Fruit fly (Drosophila melanogaster) whole organism, embryonic: ENCODE results near the gene mAChR-C.

Source experiments
- Aef1 ChIP-seq: fragments of 200-800 bp; sonication (Bioruptor generic); IDR thresholded peaks from 3 replicates; pipeline ENCODE4 v1.3.6; 2022; ENCODE audit warnings: missing biosample characterization, missing genetic modification characterization
- B-H1 ChIP-seq: fragments of 200-800 bp; sonication (Bioruptor generic); IDR thresholded peaks from 3 replicates; pipeline ENCODE4 v1.3.6; 2022; ENCODE audit warnings: missing biosample characterization, missing genetic modification characterization
- CG10462 ChIP-seq: fragments of 200-800 bp; sonication (Bioruptor generic); optimal IDR thresholded peaks from 2 replicates; lab custom pipeline; 2016; ENCODE audit warnings: missing biosample characterization, missing genetic modification characterization
- CG13424 ChIP-seq: fragments of 200-800 bp; sonication (Bioruptor generic); optimal IDR thresholded peaks from 2 replicates; lab custom pipeline; 2019; ENCODE audit warnings: missing biosample characterization, mild to moderate bottlenecking, missing genetic modification characterization, moderate library complexity
- CG14014 ChIP-seq: fragments of 200-800 bp; sonication (Bioruptor generic); IDR thresholded peaks from 2 replicates; pipeline ENCODE4 v1.3.6; 2022; ENCODE audit warnings: missing biosample characterization, missing genetic modification characterization
- CG15479 ChIP-seq: fragments of 200-800 bp; sonication (Bioruptor generic); optimal IDR thresholded peaks from 3 replicates; lab custom pipeline; 2019; ENCODE audit warnings: missing biosample characterization, mild to moderate bottlenecking, missing genetic modification characterization, moderate library complexity
- CG17359 ChIP-seq: fragments of 200-800 bp; sonication (Bioruptor generic); optimal IDR thresholded peaks from 3 replicates; lab custom pipeline; 2018; ENCODE audit warnings: missing biosample characterization, mild to moderate bottlenecking, missing genetic modification characterization, moderate library complexity
- CG17568 ChIP-seq: fragments of 200-800 bp; sonication (Bioruptor generic); optimal IDR thresholded peaks from 2 replicates; lab custom pipeline; 2018; ENCODE audit warnings: missing biosample characterization, mild to moderate bottlenecking, missing genetic modification characterization, moderate library complexity
- CG18476 ChIP-seq: fragments of 200-800 bp; sonication (Bioruptor generic); optimal IDR thresholded peaks from 2 replicates; lab custom pipeline; 2016; ENCODE audit warnings: missing biosample characterization, mild to moderate bottlenecking, missing genetic modification characterization
- CG2120 ChIP-seq: fragments of 200-800 bp; sonication (Bioruptor generic); optimal IDR thresholded peaks from 3 replicates; lab custom pipeline; 2016; ENCODE audit warnings: missing biosample characterization, missing genetic modification characterization
- CG2199 ChIP-seq: fragments of 200-800 bp; sonication (Bioruptor generic); IDR thresholded peaks from 3 replicates; pipeline ENCODE4 v1.3.6; 2022; ENCODE audit warnings: missing biosample characterization, missing genetic modification characterization
- CG32532 ChIP-seq: fragments of 200-800 bp; sonication (Bioruptor generic); IDR thresholded peaks from 2 replicates; pipeline ENCODE4 v1.3.6; 2022; ENCODE audit warnings: missing biosample characterization, missing genetic modification characterization
- CG5180 ChIP-seq: fragments of 200-800 bp; sonication (Bioruptor generic); optimal IDR thresholded peaks from 3 replicates; lab custom pipeline; 2017; ENCODE audit warnings: missing biosample characterization, missing genetic modification characterization, mild to moderate bottlenecking, moderate library complexity, missing genetic modification reagents
- CG5953 ChIP-seq: fragments of 200-800 bp; sonication (Bioruptor generic); IDR thresholded peaks from 2 replicates; pipeline ENCODE4 v1.3.6; 2022; ENCODE audit warnings: missing biosample characterization, missing genetic modification characterization
- CG6689 ChIP-seq: fragments of 200-800 bp; sonication (Bioruptor generic); IDR thresholded peaks from 2 replicates; pipeline ENCODE4 v1.3.6; 2022; ENCODE audit warnings: missing biosample characterization, missing genetic modification characterization
- CG8290 ChIP-seq, 3 experiments: fragments of 200-800 bp; sonication (Bioruptor generic); optimal IDR thresholded peaks; 2 replicates each; lab custom pipeline; 2016 to 2019; ENCODE audit warnings: missing biosample characterization in 3 of 3, missing genetic modification characterization in 3 of 3, mild to moderate bottlenecking in 2 of 3, moderate library complexity in 1 of 3
- CG9727 ChIP-seq: fragments of 200-800 bp; sonication (Bioruptor generic); optimal IDR thresholded peaks from 3 replicates; lab custom pipeline; 2017; ENCODE audit warnings: missing biosample characterization, mild to moderate bottlenecking, missing genetic modification characterization
- CG9932 ChIP-seq: fragments of 200-800 bp; sonication (Bioruptor generic); IDR thresholded peaks from 2 replicates; pipeline ENCODE4 v1.3.6; 2022; ENCODE audit warnings: missing biosample characterization, missing genetic modification characterization
- Dll ChIP-seq: fragments of 200-800 bp; sonication (Bioruptor generic); IDR thresholded peaks from 4 replicates; pipeline ENCODE4 v1.3.6; 2022; ENCODE audit warnings: missing biosample characterization, missing genetic modification characterization; ENCODE audit not compliant: partially characterized antibody
- Drgx ChIP-seq: fragments of 200-800 bp; sonication (Bioruptor generic); IDR thresholded peaks from 2 replicates; pipeline ENCODE4 v1.3.6; 2022; ENCODE audit warnings: missing biosample characterization, missing genetic modification characterization
- E2f2 ChIP-seq: fragments of 200-800 bp; sonication (Bioruptor generic); IDR thresholded peaks from 2 replicates; pipeline ENCODE4 v1.3.6; 2022; ENCODE audit warnings: missing biosample characterization, missing genetic modification characterization
- Elba2 ChIP-seq: fragments of 200-800 bp; sonication (Bioruptor generic); optimal IDR thresholded peaks from 3 replicates; lab custom pipeline; 2016; ENCODE audit warnings: missing biosample characterization, missing genetic modification characterization
- H15 ChIP-seq: fragments of 200-800 bp; sonication (Bioruptor generic); IDR thresholded peaks from 3 replicates; pipeline ENCODE4 v1.3.6; 2022; ENCODE audit warnings: missing biosample characterization, missing genetic modification characterization
- H2.0 ChIP-seq: fragments of 200-800 bp; sonication (Bioruptor generic); IDR thresholded peaks from 2 replicates; pipeline ENCODE4 v1.3.6; 2022; ENCODE audit warnings: missing biosample characterization, missing genetic modification characterization
- HLH4C ChIP-seq: fragments of 200-800 bp; sonication (Bioruptor generic); IDR thresholded peaks from 3 replicates; pipeline ENCODE4 v1.3.6; 2022; ENCODE audit warnings: missing biosample characterization, missing genetic modification characterization; ENCODE audit not compliant: partially characterized antibody
- Hmr ChIP-seq: fragments of 200-800 bp; sonication (Bioruptor generic); optimal IDR thresholded peaks from 3 replicates; lab custom pipeline; 2017; ENCODE audit warnings: mild to moderate bottlenecking, missing biosample characterization, missing genetic modification reagents, missing genetic modification characterization
- Med ChIP-seq: fragments of 200-800 bp; sonication (Bioruptor generic); peaks from one replicate; lab custom pipeline; 2016; ENCODE audit warnings: missing biosample characterization, missing genetic modification characterization, mild to moderate bottlenecking, inconsistent platforms, moderate library complexity
- Optix ChIP-seq: fragments of 200-800 bp; sonication (Bioruptor generic); IDR thresholded peaks from 3 replicates; pipeline ENCODE4 v1.3.6; 2022; ENCODE audit warnings: missing biosample characterization, missing genetic modification characterization
- Ptx1 ChIP-seq: fragments of 200-800 bp; sonication (Bioruptor generic); IDR thresholded peaks from 2 replicates; pipeline ENCODE4 v1.3.6; 2022; ENCODE audit warnings: missing biosample characterization, missing genetic modification characterization
- Rfx ChIP-seq: fragments of 200-800 bp; sonication (Bioruptor generic); IDR thresholded peaks from 2 replicates; pipeline ENCODE4 v1.3.6; 2022; ENCODE audit warnings: missing biosample characterization, missing genetic modification characterization
- Side ChIP-seq: fragments of 200-800 bp; sonication (Bioruptor generic); optimal IDR thresholded peaks from 2 replicates; lab custom pipeline; 2016; ENCODE audit warnings: missing biosample characterization, missing genetic modification characterization
- Tbp ChIP-seq: fragments of >200 bp; optimal IDR thresholded peaks from 2 replicates; lab custom pipeline; 2018; ENCODE audit warnings: missing biosample characterization, missing genetic modification characterization
- ab ChIP-seq: fragments of 200-800 bp; sonication (Bioruptor generic); optimal IDR thresholded peaks from 2 replicates; lab custom pipeline; 2016; ENCODE audit warnings: missing biosample characterization, missing genetic modification characterization
- ase ChIP-seq: fragments of 200-800 bp; sonication (Bioruptor generic); IDR thresholded peaks from 3 replicates; pipeline ENCODE4 v1.3.6; 2022; ENCODE audit warnings: missing biosample characterization, missing genetic modification characterization
- cad ChIP-seq: fragments of >200 bp; optimal IDR thresholded peaks from 2 replicates; lab custom pipeline; 2017; ENCODE audit warnings: missing biosample characterization, missing genetic modification characterization
- chn ChIP-seq: fragments of 200-800 bp; sonication (Bioruptor generic); optimal IDR thresholded peaks from 2 replicates; lab custom pipeline; 2016; ENCODE audit warnings: missing biosample characterization, missing genetic modification characterization
- da ChIP-seq: fragments of 200-800 bp; sonication (Bioruptor generic); optimal IDR thresholded peaks from 2 replicates; lab custom pipeline; 2016; ENCODE audit warnings: missing biosample characterization, missing genetic modification characterization
- dan ChIP-seq: fragments of 200-800 bp; sonication (Bioruptor generic); IDR thresholded peaks from 2 replicates; pipeline ENCODE4 v1.3.6; 2022; ENCODE audit warnings: missing biosample characterization, missing genetic modification characterization
- grau ChIP-seq: fragments of 200-800 bp; optimal IDR thresholded peaks from 3 replicates; lab custom pipeline; 2019; ENCODE audit warnings: missing biosample characterization, mild to moderate bottlenecking, missing genetic modification characterization, moderate library complexity
- hkb ChIP-seq, 2 experiments: fragments of 200-800 bp in 1 of 2; fragments of >200 bp in 1 of 2; sonication (Bioruptor generic) in 1 of 2; IDR thresholded peaks in 1 of 2; optimal IDR thresholded peaks in 1 of 2; 2 replicates each; pipeline versions ENCODE4 v1.3.6 to Lab custom; 2017 to 2022; ENCODE audit warnings: missing biosample characterization in 1 of 2, missing genetic modification characterization in 1 of 2
- ken ChIP-seq: fragments of 200-800 bp; sonication (Bioruptor generic); IDR thresholded peaks from 3 replicates; pipeline ENCODE4 v1.3.6; 2022; ENCODE audit warnings: missing biosample characterization, missing genetic modification characterization
- lmd ChIP-seq: fragments of 200-800 bp; sonication (Bioruptor generic); IDR thresholded peaks from 2 replicates; pipeline ENCODE4 v1.3.6; 2022; ENCODE audit warnings: missing biosample characterization, missing genetic modification characterization
- nerfin-1 ChIP-seq: fragments of 200-800 bp; sonication (Bioruptor generic); optimal IDR thresholded peaks from 3 replicates; lab custom pipeline; 2019; ENCODE audit warnings: missing biosample characterization, mild to moderate bottlenecking, missing genetic modification characterization, moderate library complexity
- pan ChIP-seq, 4 experiments: fragments of >200 bp in 3 of 4; fragments of 200-800 bp in 1 of 4; sonication (Bioruptor generic) in 1 of 4; optimal IDR thresholded peaks in 3 of 4; IDR thresholded peaks in 1 of 4; 2 replicates each; pipeline versions ENCODE4 v1.3.6 to Lab custom; 2017 to 2022; ENCODE audit warnings: missing biosample characterization in 2 of 4, missing genetic modification characterization in 2 of 4, mixed read lengths in 1 of 4
- prd ChIP-seq, 3 experiments: fragments of >200 bp in 2 of 3; fragments of 200-800 bp in 1 of 3; sonication (Bioruptor generic) in 1 of 3; optimal IDR thresholded peaks in 2 of 3; IDR thresholded peaks in 1 of 3; 2 replicates in 2 of 3; 3 replicates in 1 of 3; pipeline versions ENCODE4 v1.3.6 to Lab custom; 2017 to 2022; ENCODE audit warnings: missing biosample characterization in 1 of 3, missing genetic modification characterization in 1 of 3
- row ChIP-seq: fragments of 200-800 bp; sonication (Bioruptor generic); IDR thresholded peaks from 3 replicates; pipeline ENCODE4 v1.3.6; 2022; ENCODE audit warnings: missing biosample characterization, missing genetic modification characterization
- sisA ChIP-seq: fragments of 200-800 bp; sonication (Bioruptor generic); IDR thresholded peaks from 2 replicates; pipeline ENCODE4 v1.3.6; 2022; ENCODE audit warnings: missing biosample characterization, missing genetic modification characterization
- tin ChIP-seq: fragments of 200-800 bp; sonication (Bioruptor generic); optimal IDR thresholded peaks from 3 replicates; lab custom pipeline; 2016; ENCODE audit warnings: missing biosample characterization, missing genetic modification characterization
- vvl ChIP-seq: fragments of 200-800 bp; sonication (Bioruptor generic); IDR thresholded peaks from 2 replicates; pipeline ENCODE4 v1.3.6; 2022; ENCODE audit warnings: missing biosample characterization, missing genetic modification characterization

Gene mAChR-C

DNA sequence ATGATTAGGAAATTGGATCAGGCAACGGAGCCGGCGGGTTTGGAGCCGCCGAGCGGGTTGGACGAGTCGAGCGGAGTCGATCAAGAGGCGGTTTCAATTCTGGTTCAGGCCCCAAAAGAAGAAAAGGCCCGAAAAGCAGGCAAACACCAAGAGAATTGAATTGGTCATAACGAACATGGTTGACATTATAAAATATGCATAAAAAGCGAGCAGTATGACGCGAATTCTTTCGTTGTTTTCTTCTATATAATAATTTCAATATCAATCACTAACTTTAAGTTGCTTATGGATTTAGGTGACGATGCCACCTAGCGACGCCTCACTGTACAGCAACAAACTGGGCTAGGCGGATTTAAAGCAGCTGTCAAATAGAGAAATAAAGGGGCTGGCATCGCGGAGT lies 39.6 kb downstream of the mAChR-C start (continued):
- no peak for TF ChIP-seq CG8290 (GFP tag; optimal IDR thresholded peaks at IDR 0.05; lab: Kevin White, UChicago)
- no peak for TF ChIP-seq CG8290 (tag; optimal IDR thresholded peaks at IDR 0.05; lab: Kevin White, UChicago)
- peak; percentile 48; the same call in 1 of the 2 replicates for TF ChIP-seq CG32532 (GFP tag; lab: Robert Waterston, UW)
- TF ChIP-seq nerfin-1 (tag; lab: Kevin White, UChicago): no peak
- peak; percentile 43 for TF ChIP-seq CG9932 (GFP tag; lab: Robert Waterston, UW)
- no peak for TF ChIP-seq da (GFP tag; lab: Kevin White, UChicago)
- peak; percentile 53 for TF ChIP-seq Ptx1 (GFP tag; lab: Robert Waterston, UW)
- TF ChIP-seq CG9727: no peak
- peak; percentile 68 for TF ChIP-seq Rfx (GFP tag; lab: Robert Waterston, UW)
- no peak for TF ChIP-seq pan (optimal IDR thresholded peaks at IDR 0.05; lab: Kevin White, UChicago)
- peak in 1 of 2 experiments; percentile 28 for TF ChIP-seq pan (GFP tag; optimal IDR thresholded peaks at IDR 0.05 in 1 of 2, IDR thresholded peaks at IDR 0.05 in 1 of 2)
- no peak for TF ChIP-seq hkb (optimal IDR thresholded peaks at IDR 0.05; lab: Kevin White, UChicago)
- TF ChIP-seq hkb (GFP tag; IDR thresholded peaks at IDR 0.05; lab: Robert Waterston, UW): 0 out of 2 replicates have a peak, but pooled peaks have one; percentile 24
- TF ChIP-seq row (GFP tag; lab: Robert Waterston, UW): peak; percentile 4; the same call in 1 of the 3 replicates
- TF ChIP-seq dan (GFP tag; lab: Robert Waterston, UW): no peak
- no peak for TF ChIP-seq CG18476
- peak; percentile 25; the same call in 1 of the 3 replicates for TF ChIP-seq B-H1 (GFP tag; lab: Robert Waterston, UW)
- TF ChIP-seq prd (optimal IDR thresholded peaks at IDR 0.05; lab: Kevin White, UChicago): no peak
- TF ChIP-seq prd (GFP tag; IDR thresholded peaks at IDR 0.05; lab: Robert Waterston, UW): peak; percentile 35; the same call in 2 of the 3 replicates
- TF ChIP-seq cad (GFP tag; lab: Kevin White, UChicago): no peak
- 0 out of 2 replicates have a peak, but pooled peaks have one; percentile 20 for TF ChIP-seq CG14014 (GFP tag; lab: Robert Waterston, UW)
- no peak for TF ChIP-seq Tbp (GFP tag; lab: Kevin White, UChicago)
- peak; percentile 58 for TF ChIP-seq sisA (GFP tag; lab: Robert Waterston, UW)
- TF ChIP-seq Side (GFP tag; lab: Kevin White, UChicago): no peak
- TF ChIP-seq vvl: peak; percentile 27; the same call in 1 of the 2 replicates
- no peak for TF ChIP-seq CG10462 (GFP tag; lab: Kevin White, UChicago)
- no peak for TF ChIP-seq Dll (GFP tag; lab: Robert Waterston, UW)
- TF ChIP-seq tin (GFP tag; lab: Kevin White, UChicago): no peak
- TF ChIP-seq Elba2 (GFP tag; lab: Kevin White, UChicago): no peak
- TF ChIP-seq ab: no peak
- TF ChIP-seq Aef1 (GFP tag; lab: Robert Waterston, UW): 0 out of 3 replicates have a peak, but pooled peaks have one; percentile 9
- TF ChIP-seq CG5953: 0 out of 2 replicates have a peak, but pooled peaks have one; percentile 4
- TF ChIP-seq CG2199 (GFP tag; lab: Robert Waterston, UW): no peak
- TF ChIP-seq Drgx (GFP tag; lab: Robert Waterston, UW): peak; percentile 27
- TF ChIP-seq Hmr (GFP tag; lab: Kevin White, UChicago): no peak
- TF ChIP-seq Med (GFP tag; lab: Kevin White, UChicago): peak; percentile 62
- peak; percentile 22; the same call in 1 of the 2 replicates for TF ChIP-seq H2.0 (GFP tag; lab: Robert Waterston, UW)
- no peak for TF ChIP-seq CG17568
- 0 out of 3 replicates have a peak, but pooled peaks have one; percentile 16 for TF ChIP-seq ase (GFP tag; lab: Robert Waterston, UW)
- 0 out of 3 replicates have a peak, but pooled peaks have one; percentile 6 for TF ChIP-seq H15

DNA sequence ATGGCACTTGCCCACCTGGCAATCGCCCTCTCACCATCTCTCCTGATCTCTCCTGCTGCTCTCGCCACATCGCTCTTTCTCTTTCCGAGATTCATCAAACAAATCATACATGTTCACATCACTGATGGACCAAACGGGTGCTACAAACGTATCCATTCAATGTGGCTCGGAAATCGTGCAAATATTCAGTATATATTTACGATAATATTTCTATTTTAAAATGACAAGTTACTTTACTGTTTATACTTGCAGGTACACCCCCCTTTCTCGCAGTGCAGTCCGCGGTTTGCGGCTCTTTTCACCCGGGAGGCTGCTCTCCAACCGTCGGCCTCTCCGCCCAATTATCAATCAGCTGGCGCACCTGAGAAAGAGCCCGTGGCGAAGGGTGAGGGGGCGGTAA lies 41.0 kb downstream of the mAChR-C start:
- TF ChIP-seq CG5180 (GFP tag; lab: Kevin White, UChicago): peak; percentile 19
- 0 out of 2 replicates have a peak, but pooled peaks have one; percentile 28 for TF ChIP-seq H2.0 (GFP tag; lab: Robert Waterston, UW)
- TF ChIP-seq Optix: 0 out of 3 replicates have a peak, but pooled peaks have one; percentile 19
- TF ChIP-seq HLH4C: 0 out of 3 replicates have a peak, but pooled peaks have one; percentile 19
- peak; percentile 41 for TF ChIP-seq CG17359
- TF ChIP-seq ken (GFP tag; lab: Robert Waterston, UW): peak; percentile 50; the same call in 1 of the 3 replicates
- TF ChIP-seq E2f2 (GFP tag; lab: Robert Waterston, UW): peak; percentile 20; the same call in 1 of the 2 replicates
- no peak for TF ChIP-seq CG15479
- no peak for TF ChIP-seq CG6689 (GFP tag; lab: Robert Waterston, UW)
- peak; percentile 23 for TF ChIP-seq grau
- TF ChIP-seq chn (GFP tag; lab: Kevin White, UChicago): no peak
- peak; percentile 38; the same call in 1 of the 2 replicates for TF ChIP-seq lmd (GFP tag; lab: Robert Waterston, UW)
- peak; percentile 22 for TF ChIP-seq CG13424 (tag; lab: Kevin White, UChicago)
- peak; percentile 17 for TF ChIP-seq CG2120 (GFP tag; lab: Kevin White, UChicago)
- peak; percentile 45 for TF ChIP-seq CG5953
